Fruit fly (Drosophila melanogaster) whole organism, embryonic: ENCODE results near the gene CG6015.

Source experiments
- B-H2 ChIP-seq: fragments of 200-800 bp; sonication (Bioruptor generic); optimal IDR thresholded peaks from 2 replicates; lab custom pipeline; 2018; ENCODE audit warnings: missing biosample characterization, mild to moderate bottlenecking, missing genetic modification characterization
- BEAF-32 ChIP-seq: fragments of 200-800 bp; sonication (Bioruptor generic); optimal IDR thresholded peaks from 3 replicates; lab custom pipeline; 2017; ENCODE audit warnings: missing biosample characterization, missing genetic modification characterization, mild to moderate bottlenecking, moderate library complexity, missing genetic modification reagents
- CG10462 ChIP-seq: fragments of 200-800 bp; sonication (Bioruptor generic); optimal IDR thresholded peaks from 2 replicates; lab custom pipeline; 2016; ENCODE audit warnings: missing biosample characterization, missing genetic modification characterization
- CG12236 ChIP-seq: fragments of 200-800 bp; sonication (Bioruptor generic); optimal IDR thresholded peaks from 2 replicates; lab custom pipeline; 2016; ENCODE audit warnings: missing biosample characterization, missing genetic modification characterization
- CG12299 ChIP-seq: fragments of 200-800 bp; sonication (Bioruptor generic); optimal IDR thresholded peaks from 2 replicates; lab custom pipeline; 2018; ENCODE audit warnings: missing biosample characterization, mild to moderate bottlenecking, missing genetic modification characterization
- CG13287 ChIP-seq: fragments of 200-800 bp; sonication (Bioruptor generic); IDR thresholded peaks from 2 replicates; pipeline ENCODE4 v1.3.6; 2022; ENCODE audit warnings: missing biosample characterization, missing genetic modification characterization; ENCODE audit not compliant: partially characterized antibody
- CG13424 ChIP-seq: fragments of 200-800 bp; sonication (Bioruptor generic); optimal IDR thresholded peaks from 2 replicates; lab custom pipeline; 2019; ENCODE audit warnings: missing biosample characterization, mild to moderate bottlenecking, missing genetic modification characterization, moderate library complexity
- CG13775 ChIP-seq: fragments of 200-800 bp; sonication (Bioruptor generic); optimal IDR thresholded peaks from 3 replicates; lab custom pipeline; 2017; ENCODE audit warnings: missing biosample characterization, mild to moderate bottlenecking, missing genetic modification characterization
- CG14965 ChIP-seq: fragments of 200-800 bp; sonication (Bioruptor generic); optimal IDR thresholded peaks from 2 replicates; lab custom pipeline; 2016; ENCODE audit warnings: missing biosample characterization, missing genetic modification characterization, borderline replicate concordance
- CG17385 ChIP-seq: fragments of 200-800 bp; sonication (Bioruptor generic); optimal IDR thresholded peaks from 3 replicates; lab custom pipeline; 2018; ENCODE audit warnings: missing biosample characterization, mild to moderate bottlenecking, missing genetic modification characterization
- CG17912 ChIP-seq: fragments of 200-800 bp; sonication (Bioruptor generic); optimal IDR thresholded peaks from 2 replicates; lab custom pipeline; 2018; ENCODE audit warnings: missing biosample characterization, mild to moderate bottlenecking, missing genetic modification characterization
- CG1792 ChIP-seq: fragments of 200-800 bp; sonication (Bioruptor generic); optimal IDR thresholded peaks from 2 replicates; lab custom pipeline; 2016; ENCODE audit warnings: missing biosample characterization, missing genetic modification characterization
- CG18599 ChIP-seq: fragments of 200-800 bp; sonication (Bioruptor generic); optimal IDR thresholded peaks from 3 replicates; lab custom pipeline; 2017; ENCODE audit warnings: missing biosample characterization, missing genetic modification characterization, mild to moderate bottlenecking, moderate library complexity, missing genetic modification reagents
- CG18619 ChIP-seq: fragments of 200-800 bp; sonication (Bioruptor generic); optimal IDR thresholded peaks from 3 replicates; lab custom pipeline; 2017; ENCODE audit warnings: missing biosample characterization, mild to moderate bottlenecking, missing genetic modification characterization
- CG2199 ChIP-seq: fragments of 200-800 bp; sonication (Bioruptor generic); IDR thresholded peaks from 3 replicates; pipeline ENCODE4 v1.3.6; 2022; ENCODE audit warnings: missing biosample characterization, missing genetic modification characterization
- CG34224 ChIP-seq: fragments of 200-800 bp; sonication (Bioruptor generic); IDR thresholded peaks from 3 replicates; pipeline ENCODE4 v1.3.6; 2022; ENCODE audit warnings: missing biosample characterization, missing genetic modification characterization; ENCODE audit not compliant: partially characterized antibody
- CG7987 ChIP-seq: fragments of 200-800 bp; sonication (Bioruptor generic); optimal IDR thresholded peaks from 2 replicates; lab custom pipeline; 2018; ENCODE audit warnings: missing biosample characterization, mild to moderate bottlenecking, missing genetic modification characterization, moderate library complexity
- D19A ChIP-seq: fragments of 200-800 bp; optimal IDR thresholded peaks from 3 replicates; lab custom pipeline; 2019; ENCODE audit warnings: missing biosample characterization, mild to moderate bottlenecking, missing genetic modification characterization, moderate library complexity
- Drgx ChIP-seq: fragments of 200-800 bp; sonication (Bioruptor generic); IDR thresholded peaks from 2 replicates; pipeline ENCODE4 v1.3.6; 2022; ENCODE audit warnings: missing biosample characterization, missing genetic modification characterization
- E2f1 ChIP-seq: fragments of 200-800 bp; sonication (Bioruptor generic); IDR thresholded peaks from 2 replicates; pipeline ENCODE4 v1.3.6; 2022; ENCODE audit warnings: missing biosample characterization, missing genetic modification characterization
- E2f2 ChIP-seq: fragments of 200-800 bp; sonication (Bioruptor generic); IDR thresholded peaks from 2 replicates; pipeline ENCODE4 v1.3.6; 2022; ENCODE audit warnings: missing biosample characterization, missing genetic modification characterization
- Fer1 ChIP-seq: fragments of 200-800 bp; sonication (Bioruptor generic); optimal IDR thresholded peaks from 2 replicates; lab custom pipeline; 2017; ENCODE audit warnings: missing biosample characterization, mild to moderate bottlenecking, missing genetic modification characterization
- GATAe ChIP-seq: fragments of 200-800 bp; sonication (Bioruptor generic); conservative IDR thresholded peaks from 2 replicates; pipeline ENCODE4 v1.3.6; 2022; ENCODE audit warnings: missing biosample characterization, missing genetic modification characterization
- HLH3B ChIP-seq: fragments of 200-800 bp; sonication (Bioruptor generic); IDR thresholded peaks from 2 replicates; pipeline ENCODE4 v1.3.6; 2022; ENCODE audit warnings: missing biosample characterization, missing genetic modification characterization
- Kr ChIP-seq: fragments of 200-800 bp; sonication (Bioruptor generic); optimal IDR thresholded peaks from 2 replicates; lab custom pipeline; 2017; ENCODE audit warnings: missing biosample characterization, mild to moderate bottlenecking, missing genetic modification characterization
- Lpt ChIP-seq: fragments of >200 bp; optimal IDR thresholded peaks from 2 replicates; lab custom pipeline; 2018; ENCODE audit warnings: missing biosample characterization, missing genetic modification characterization
- NK7.1 ChIP-seq: fragments of 200-800 bp; sonication (Bioruptor generic); optimal IDR thresholded peaks from 3 replicates; lab custom pipeline; 2016; ENCODE audit warnings: missing biosample characterization, missing genetic modification characterization
- Nf-YC ChIP-seq: fragments of 200-800 bp; optimal IDR thresholded peaks from 3 replicates; lab custom pipeline; 2019; ENCODE audit warnings: missing biosample characterization, mild to moderate bottlenecking, missing genetic modification characterization, moderate library complexity
- Rfx ChIP-seq: fragments of 200-800 bp; sonication (Bioruptor generic); IDR thresholded peaks from 2 replicates; pipeline ENCODE4 v1.3.6; 2022; ENCODE audit warnings: missing biosample characterization, missing genetic modification characterization
- Six4 ChIP-seq: fragments of 200-800 bp; sonication (Bioruptor generic); optimal IDR thresholded peaks from 2 replicates; lab custom pipeline; 2016; ENCODE audit warnings: missing biosample characterization, missing genetic modification characterization
- Ssrp ChIP-seq: fragments of 200-800 bp; sonication (Bioruptor generic); optimal IDR thresholded peaks from 2 replicates; lab custom pipeline; 2018; ENCODE audit warnings: missing biosample characterization, mild to moderate bottlenecking, missing genetic modification characterization, moderate library complexity
- abd-A ChIP-seq: fragments of 200-800 bp; sonication (Bioruptor generic); optimal IDR thresholded peaks from 3 replicates; lab custom pipeline; 2019; ENCODE audit warnings: missing biosample characterization, mild to moderate bottlenecking, missing genetic modification characterization, moderate library complexity
- cad ChIP-seq: fragments of >200 bp; optimal IDR thresholded peaks from 2 replicates; lab custom pipeline; 2017; ENCODE audit warnings: missing biosample characterization, missing genetic modification characterization
- chn ChIP-seq: fragments of 200-800 bp; sonication (Bioruptor generic); optimal IDR thresholded peaks from 2 replicates; lab custom pipeline; 2016; ENCODE audit warnings: missing biosample characterization, missing genetic modification characterization
- dati ChIP-seq: fragments of 200-800 bp; sonication (Bioruptor generic); IDR thresholded peaks from 2 replicates; pipeline ENCODE4 v1.3.6; 2022; ENCODE audit warnings: missing biosample characterization, missing genetic modification characterization
- dpn ChIP-seq, 2 experiments: fragments of 200-800 bp; sonication (Bioruptor generic); optimal IDR thresholded peaks; 3 replicates each; lab custom pipeline; 2016; ENCODE audit warnings: missing biosample characterization in 2 of 2, missing genetic modification characterization in 2 of 2
- gem ChIP-seq: fragments of 200-800 bp; sonication (Bioruptor generic); optimal IDR thresholded peaks from 2 replicates; lab custom pipeline; 2019; ENCODE audit warnings: missing biosample characterization, mild to moderate bottlenecking, missing genetic modification characterization, moderate library complexity
- gt ChIP-seq: fragments of 200-800 bp; sonication (Bioruptor generic); IDR thresholded peaks from 2 replicates; pipeline ENCODE4 v1.3.6; 2022; ENCODE audit warnings: missing biosample characterization, missing genetic modification characterization
- h ChIP-seq: fragments of >200 bp; optimal IDR thresholded peaks from 2 replicates; lab custom pipeline; 2017
- hkb ChIP-seq, 2 experiments: fragments of 200-800 bp in 1 of 2; fragments of >200 bp in 1 of 2; sonication (Bioruptor generic) in 1 of 2; IDR thresholded peaks in 1 of 2; optimal IDR thresholded peaks in 1 of 2; 2 replicates each; pipeline versions ENCODE4 v1.3.6 to Lab custom; 2017 to 2022; ENCODE audit warnings: missing biosample characterization in 1 of 2, missing genetic modification characterization in 1 of 2
- lab ChIP-seq: fragments of 200-800 bp; sonication (Bioruptor generic); optimal IDR thresholded peaks from 3 replicates; lab custom pipeline; 2017; ENCODE audit warnings: missing biosample characterization, missing genetic modification characterization, mild to moderate bottlenecking, moderate library complexity, missing genetic modification reagents
- lbe ChIP-seq: fragments of 200-800 bp; sonication (Bioruptor generic); optimal IDR thresholded peaks from 2 replicates; lab custom pipeline; 2016; ENCODE audit warnings: missing biosample characterization, mild to moderate bottlenecking, missing genetic modification characterization
- nom ChIP-seq: fragments of 200-800 bp; sonication (Bioruptor generic); optimal IDR thresholded peaks from 2 replicates; lab custom pipeline; 2017; ENCODE audit warnings: missing biosample characterization, missing genetic modification characterization, mild to moderate bottlenecking, moderate library complexity, missing genetic modification reagents
- oc ChIP-seq: fragments of 200-800 bp; sonication (Bioruptor generic); optimal IDR thresholded peaks from 2 replicates; lab custom pipeline; 2018; ENCODE audit warnings: missing biosample characterization, mild to moderate bottlenecking, missing genetic modification characterization, moderate library complexity
- pb ChIP-seq: fragments of 200-800 bp; sonication (Bioruptor generic); optimal IDR thresholded peaks from 3 replicates; lab custom pipeline; 2016; ENCODE audit warnings: missing biosample characterization, missing genetic modification characterization
- repo ChIP-seq: fragments of 200-800 bp; sonication (Bioruptor generic); optimal IDR thresholded peaks from 2 replicates; lab custom pipeline; 2016; ENCODE audit warnings: missing biosample characterization, missing genetic modification characterization
- sr ChIP-seq: fragments of 200-800 bp; sonication (Bioruptor generic); IDR thresholded peaks from 3 replicates; pipeline ENCODE4 v1.3.6; 2022; ENCODE audit warnings: missing biosample characterization, missing genetic modification characterization
- stc ChIP-seq: fragments of 200-800 bp; sonication (Bioruptor generic); IDR thresholded peaks from 2 replicates; pipeline ENCODE4 v1.3.6; 2022; ENCODE audit warnings: missing biosample characterization, missing genetic modification characterization
- vfl ChIP-seq: fragments of 200-800 bp; sonication (Bioruptor generic); optimal IDR thresholded peaks from 2 replicates; lab custom pipeline; 2016; ENCODE audit warnings: missing biosample characterization, missing genetic modification characterization
- zfh1 ChIP-seq: fragments of 200-800 bp; sonication (Bioruptor generic); IDR thresholded peaks from 3 replicates; pipeline ENCODE4 v1.3.6; 2022; ENCODE audit warnings: missing biosample characterization, missing genetic modification characterization

CG6015 gene

DNA sequence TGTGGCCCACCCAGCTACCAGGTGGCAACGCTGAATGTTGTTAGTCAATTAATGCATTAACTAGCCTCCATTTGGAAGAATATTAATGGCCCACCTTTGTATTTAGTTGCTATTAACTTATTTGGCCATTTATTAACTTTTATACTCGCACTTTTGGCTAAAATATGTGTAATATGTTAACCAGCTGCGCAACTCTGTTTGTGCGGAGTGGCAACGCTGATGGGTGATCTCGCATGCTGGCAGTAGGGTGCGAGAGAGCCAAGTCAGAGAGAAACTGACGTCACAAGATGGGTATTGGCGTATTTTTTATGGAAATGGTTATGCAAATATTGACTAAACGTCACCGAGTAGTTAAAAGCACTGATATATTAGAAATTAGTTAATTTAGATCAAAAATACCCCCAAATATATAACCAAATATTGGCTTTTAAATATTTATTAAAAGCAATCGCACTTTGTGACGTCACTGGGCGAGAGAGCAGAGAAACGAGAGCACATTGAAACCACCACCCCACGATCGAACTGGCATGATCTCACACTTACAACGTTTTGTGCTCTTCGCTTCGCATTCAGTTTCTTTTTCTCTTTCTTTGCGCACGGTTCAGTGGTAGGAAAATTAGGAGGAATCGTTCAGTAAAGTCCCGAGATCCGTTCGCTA lies 7.7 kb upstream of the CG6015 start, which contains the start of gene how (continued):
- peak; percentile 36 for TF ChIP-seq lab (GFP tag; lab: Kevin White, UChicago)
- TF ChIP-seq gem (tag; lab: Kevin White, UChicago): peak; percentile 30
- no peak for TF ChIP-seq Drgx (GFP tag; lab: Robert Waterston, UW)
- peak; percentile 41; the same call in 1 of the 3 replicates for TF ChIP-seq zfh1 (GFP tag; lab: Robert Waterston, UW)
- TF ChIP-seq chn (GFP tag; lab: Kevin White, UChicago): no peak
- peak in 1 of 2 experiments; percentile 30 for TF ChIP-seq dpn (GFP tag; optimal IDR thresholded peaks at IDR 0.05; lab: Kevin White, UChicago)
- peak; percentile 41; the same call in 1 of the 2 replicates for TF ChIP-seq CG13287 (GFP tag; lab: Robert Waterston, UW)
- 0 out of 2 replicates have a peak, but pooled peaks have one; percentile 12 for TF ChIP-seq Rfx (GFP tag; lab: Robert Waterston, UW)
- TF ChIP-seq lbe (GFP tag; lab: Kevin White, UChicago): peak; percentile 3
- no peak for TF ChIP-seq hkb (optimal IDR thresholded peaks at IDR 0.05; lab: Kevin White, UChicago)
- TF ChIP-seq hkb (GFP tag; IDR thresholded peaks at IDR 0.05; lab: Robert Waterston, UW): no peak
- TF ChIP-seq BEAF-32 (GFP tag; lab: Kevin White, UChicago): peak; percentile 40
- TF ChIP-seq h (lab: Kevin White, UChicago): no peak
- TF ChIP-seq CG10462: no peak
- TF ChIP-seq E2f2 (GFP tag; lab: Robert Waterston, UW): peak; percentile 95
- peak; percentile 7 for TF ChIP-seq CG17385 (GFP tag; lab: Kevin White, UChicago)
- TF ChIP-seq B-H2: no peak
- no peak for TF ChIP-seq CG12236 (GFP tag; lab: Kevin White, UChicago)
- no peak for TF ChIP-seq stc (GFP tag; lab: Robert Waterston, UW)
- peak; percentile 8 for TF ChIP-seq CG13424
- TF ChIP-seq GATAe: no peak
- no peak for TF ChIP-seq CG14965 (GFP tag; lab: Kevin White, UChicago)
- TF ChIP-seq CG13775 (GFP tag; lab: Kevin White, UChicago): peak; percentile 11
- peak; percentile 21 for TF ChIP-seq oc (tag; lab: Kevin White, UChicago)
- TF ChIP-seq Six4 (GFP tag; lab: Kevin White, UChicago): no peak
- no peak for TF ChIP-seq Lpt (GFP tag; lab: Kevin White, UChicago)
- no peak for TF ChIP-seq cad (GFP tag; lab: Kevin White, UChicago)
- TF ChIP-seq CG7987 (GFP tag; lab: Kevin White, UChicago): no peak
- no peak for TF ChIP-seq E2f1 (GFP tag; lab: Robert Waterston, UW)
- TF ChIP-seq dati (GFP tag; lab: Robert Waterston, UW): no peak
- peak; percentile 48; the same call in 1 of the 3 replicates for TF ChIP-seq CG34224 (GFP tag; lab: Robert Waterston, UW)
- TF ChIP-seq HLH3B (GFP tag; lab: Robert Waterston, UW): no peak
- TF ChIP-seq abd-A (tag; lab: Kevin White, UChicago): peak; percentile 33
- peak; percentile 36 for TF ChIP-seq nom (GFP tag; lab: Kevin White, UChicago)
- TF ChIP-seq NK7.1 (GFP tag; lab: Kevin White, UChicago): peak; percentile 8
- TF ChIP-seq Fer1: no peak
- no peak for TF ChIP-seq D19A (tag; lab: Kevin White, UChicago)
- no peak for TF ChIP-seq repo (GFP tag; lab: Kevin White, UChicago)
- TF ChIP-seq CG18599 (GFP tag; lab: Kevin White, UChicago): peak; percentile 31
- TF ChIP-seq CG1792: no peak
- TF ChIP-seq CG2199 (GFP tag; lab: Robert Waterston, UW): no peak
- no peak for TF ChIP-seq CG17912 (GFP tag; lab: Kevin White, UChicago)
- no peak for TF ChIP-seq vfl
- no peak for TF ChIP-seq Kr
- TF ChIP-seq Ssrp (tag; lab: Kevin White, UChicago): no peak
- no peak for TF ChIP-seq CG12299
- TF ChIP-seq sr (GFP tag; lab: Robert Waterston, UW): no peak
- TF ChIP-seq gt (GFP tag; lab: Robert Waterston, UW): no peak
- TF ChIP-seq CG18619 (GFP tag; lab: Kevin White, UChicago): no peak
- TF ChIP-seq Nf-YC (tag; lab: Kevin White, UChicago): peak; percentile 37
- peak; percentile 66 for TF ChIP-seq pb (GFP tag; lab: Kevin White, UChicago)
